Fruit fly (Drosophila melanogaster): ENCODE data around the gene CG31495.

The CG31495 gene

dm6 chr3R:13807906-13808305, 31.8 kb downstream of the CG31495 start:
- TF ChIP-seq foxo (GFP tag; optimal IDR thresholded peaks at IDR 0.05) (peak in 1 of 2 experiments; percentile 7), Rel (GFP tag; optimal IDR thresholded peaks at IDR 0.05) (no peak), Rel (tag; optimal IDR thresholded peaks at IDR 0.05) (no peak), CrebA (GFP tag; optimal IDR thresholded peaks at IDR 0.05; ENCODE audit: borderline replicate concordance) (no peak), GATAd (GFP tag; optimal IDR thresholded peaks at IDR 0.05) (no peak)

DNA sequence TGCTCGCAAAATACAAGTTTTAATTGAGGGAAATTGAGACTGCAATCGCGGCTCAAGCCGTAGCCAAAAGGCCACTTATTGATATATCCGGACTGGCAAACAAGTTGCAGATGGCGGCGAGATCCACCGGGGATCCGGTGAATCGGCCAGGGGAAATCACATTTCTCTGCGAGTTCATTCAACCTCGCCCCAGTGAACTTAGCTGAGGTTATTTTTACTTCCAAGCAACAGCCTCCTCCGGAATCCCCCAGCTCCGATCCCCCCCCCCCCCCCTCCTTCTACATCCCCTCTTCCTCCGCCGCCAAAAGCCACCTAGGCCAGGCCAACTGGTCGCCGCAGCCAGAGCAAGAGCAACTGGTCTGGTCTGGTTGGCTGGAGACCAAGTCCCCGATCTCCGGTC, 32.4 kb downstream of the CG31495 start:
- TF ChIP-seq CrebA (GFP tag; optimal IDR thresholded peaks at IDR 0.05; ENCODE audit: borderline replicate concordance) (no peak), Rel (GFP tag; optimal IDR thresholded peaks at IDR 0.05) (no peak), Rel (tag; optimal IDR thresholded peaks at IDR 0.05) (peak; percentile 60), Hnf4 (GFP tag; optimal IDR thresholded peaks at IDR 0.05) (no peak), N (GFP tag; optimal IDR thresholded peaks at IDR 0.05) (no peak), br (GFP tag; optimal IDR thresholded peaks at IDR 0.05) (no peak), Jra (GFP tag; optimal IDR thresholded peaks at IDR 0.05) (no peak), Hr83 (GFP tag; optimal IDR thresholded peaks at IDR 0.05; ENCODE audit: poor library complexity, severe bottlenecking) (no peak), CG9705 (GFP tag; optimal IDR thresholded peaks at IDR 0.05) (no peak)

DNA sequence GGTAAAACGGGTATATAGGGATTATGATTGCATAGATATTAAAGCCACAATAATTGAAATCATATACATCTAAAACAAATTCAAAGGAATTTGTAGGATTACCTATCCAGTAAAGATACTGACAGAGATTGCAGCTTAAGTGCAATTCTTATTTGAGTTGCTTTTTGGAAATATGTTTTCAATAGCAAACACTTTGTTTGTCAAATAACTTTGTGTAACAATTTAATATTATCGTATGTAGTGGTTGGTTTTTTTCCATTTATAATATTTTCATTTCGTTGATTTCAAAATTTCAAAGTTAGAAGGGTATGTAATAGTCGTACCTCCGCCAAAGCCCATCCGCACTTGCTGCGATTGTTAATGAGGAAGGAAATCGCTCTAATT, 33.0 kb downstream of the CG31495 start:
- no peak for TF ChIP-seq HLH106 (tag; optimal IDR thresholded peaks at IDR 0.05)
- no peak for TF ChIP-seq Myc (optimal IDR thresholded peaks at IDR 0.05)
- TF ChIP-seq brk (GFP tag; optimal IDR thresholded peaks at IDR 0.05) = no peak
- TF ChIP-seq fru (GFP tag; optimal IDR thresholded peaks at IDR 0.05) = peak; percentile 13
- TF ChIP-seq foxo (GFP tag; optimal IDR thresholded peaks at IDR 0.05) = peak in 1 of 2 experiments; percentile 2

DNA sequence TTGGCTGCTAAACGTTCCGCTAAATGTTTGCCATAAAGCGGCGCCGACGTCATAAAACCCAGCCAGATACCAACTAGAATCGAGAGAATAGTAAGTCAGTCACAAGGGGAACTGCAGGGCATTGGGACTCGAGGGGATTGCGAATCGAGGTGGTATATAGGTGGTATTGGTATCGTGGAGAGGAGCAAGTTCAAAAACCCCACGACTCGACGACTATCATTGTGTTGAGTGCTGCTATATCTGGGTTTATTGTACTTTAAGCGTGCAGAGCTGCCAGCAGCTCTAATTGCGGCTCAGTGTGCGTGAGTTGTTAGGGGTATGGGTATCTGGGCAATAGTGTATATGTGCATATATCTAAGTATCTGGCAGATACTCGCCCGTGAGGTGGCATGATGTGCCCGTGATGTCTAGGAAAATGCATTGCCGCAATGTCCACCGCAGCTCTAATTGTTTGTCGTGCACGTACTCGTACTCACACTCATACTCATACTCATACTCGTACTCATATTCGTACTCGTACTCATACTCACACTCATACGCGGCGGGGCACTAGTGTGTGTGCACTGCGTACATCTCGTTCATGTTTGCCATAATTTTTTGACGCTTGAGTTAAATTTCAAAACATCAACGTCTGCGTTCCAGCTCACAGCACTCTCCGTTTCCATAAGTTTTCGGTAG, 33.6 kb downstream of the CG31495 start:
- no peak for TF ChIP-seq dmrt93B (GFP tag; optimal IDR thresholded peaks at IDR 0.05)
- no peak for TF ChIP-seq Jra (GFP tag; optimal IDR thresholded peaks at IDR 0.05)
- no peak for TF ChIP-seq HLH106 (tag; optimal IDR thresholded peaks at IDR 0.05)
- TF ChIP-seq Abd-B (GFP tag; optimal IDR thresholded peaks at IDR 0.05) = no peak
- no peak for TF ChIP-seq Mio (GFP tag; optimal IDR thresholded peaks at IDR 0.05)
- TF ChIP-seq pan (optimal IDR thresholded peaks at IDR 0.05) = no peak
- TF ChIP-seq GATAd (GFP tag; optimal IDR thresholded peaks at IDR 0.05) = no peak
- TF ChIP-seq Sp1 (GFP tag; optimal IDR thresholded peaks at IDR 0.05) = no peak

- TF ChIP-seq ey (GFP tag; optimal IDR thresholded peaks at IDR 0.05) = no peak
- TF ChIP-seq CG9705 (GFP tag; optimal IDR thresholded peaks at IDR 0.05) = no peak
- no peak for TF ChIP-seq usp (GFP tag; optimal IDR thresholded peaks at IDR 0.05)
These were observed 34.6 kb downstream of the CG31495 start for dm6 chr3R:13804971-13805603.

DNA sequence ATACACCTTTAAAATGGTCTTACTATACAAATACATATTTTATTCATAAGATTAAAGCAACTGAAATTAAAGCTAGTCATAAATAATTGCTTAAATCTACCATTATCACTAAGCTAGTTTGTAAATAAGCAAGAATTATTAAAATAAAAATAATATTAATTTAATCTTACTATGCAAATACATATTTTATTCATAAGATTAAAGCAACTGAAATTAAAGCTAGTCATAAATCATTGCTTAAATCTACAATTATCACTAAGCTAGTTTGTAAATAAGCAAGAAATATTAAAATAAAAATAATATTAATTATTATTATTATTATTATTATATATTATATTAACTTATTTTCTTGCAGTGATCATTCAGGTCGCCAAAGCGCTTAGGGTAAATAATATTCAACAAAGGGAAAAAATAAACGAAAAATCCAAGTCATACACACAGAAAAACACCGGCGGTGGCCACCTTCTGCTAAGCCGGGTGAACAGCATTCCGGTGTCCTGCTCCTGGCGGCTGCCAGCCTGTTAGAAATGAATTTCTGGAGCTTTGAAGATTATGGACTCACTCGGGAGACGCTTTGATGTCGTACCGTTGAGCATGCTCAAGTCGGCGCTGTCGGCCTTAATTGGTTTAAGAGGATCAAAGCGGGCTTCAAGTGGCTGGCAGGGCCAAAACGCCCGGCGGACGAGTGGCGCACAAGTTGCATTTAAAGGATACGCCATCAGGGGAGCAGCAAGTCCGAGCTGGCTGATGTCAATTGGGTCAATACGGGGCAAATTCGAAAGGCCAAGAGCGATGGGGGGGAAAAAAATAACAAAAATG, 35.6 kb downstream of the CG31495 start:
- TF ChIP-seq sage (GFP tag; optimal IDR thresholded peaks at IDR 0.05) (no peak), OdsH (GFP tag; optimal IDR thresholded peaks at IDR 0.05) (peak; percentile 7), Rel (GFP tag; optimal IDR thresholded peaks at IDR 0.05) (no peak), Rel (tag; optimal IDR thresholded peaks at IDR 0.05) (no peak), HLH106 (tag; optimal IDR thresholded peaks at IDR 0.05) (peak; percentile 35), foxo (GFP tag; optimal IDR thresholded peaks at IDR 0.05) (peak in 1 of 2 experiments; percentile 29), h (GFP tag; optimal IDR thresholded peaks at IDR 0.05) (peak; percentile 2), fru (GFP tag; optimal IDR thresholded peaks at IDR 0.05) (peak; percentile 3), dmrt93B (GFP tag; optimal IDR thresholded peaks at IDR 0.05) (no peak), Jra (GFP tag; optimal IDR thresholded peaks at IDR 0.05) (no peak), psq (GFP tag; optimal IDR thresholded peaks at IDR 0.05) (peak; percentile 0), Hr78 (GFP tag; optimal IDR thresholded peaks at IDR 0.05) (no peak), Sp1 (GFP tag; optimal IDR thresholded peaks at IDR 0.05) (peak; percentile 44), Myc (optimal IDR thresholded peaks at IDR 0.05) (no peak)

Measured in whole organism, wandering third instar larva.